Fruit fly (Drosophila melanogaster) S2 (cell line): ENCODE measurements around the gene CG42727.

Experiments
- CG8478 ChIP-seq: fragments of >200 bp; optimal IDR thresholded peaks from 2 replicates; lab custom pipeline; 2018
- CTCF ChIP-seq, 2 experiments: fragments of >200 bp; optimal IDR thresholded peaks; 2 replicates each; lab custom pipeline; 2018

The CG42727 gene

DNA sequence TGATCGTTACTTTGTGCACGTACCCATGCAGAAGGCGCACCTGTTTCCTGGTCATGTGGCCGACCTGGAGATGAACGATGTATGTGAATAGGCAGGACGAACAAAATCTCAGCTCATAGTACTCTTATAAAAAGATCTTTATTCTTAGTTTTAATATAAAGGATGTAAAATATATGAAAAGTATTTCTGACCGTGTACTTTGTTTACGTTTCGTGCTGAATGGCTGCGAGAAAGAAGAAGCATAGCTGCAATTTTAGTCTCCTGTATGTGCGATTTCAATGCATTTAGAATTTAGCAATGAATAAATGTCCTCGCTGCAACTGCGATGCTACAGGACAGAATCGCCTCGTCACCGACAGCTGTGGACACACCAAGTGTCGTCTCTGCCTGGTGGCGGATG lies at the start of gene CG42727, which contains the start of gene CG42726:
CG42727 (plus strand) TSS at position 227 of the 400 bp plus-strand sequence.
CG42726 (plus strand) TSS at position 227 of the 400 bp plus-strand sequence.
- no peak for TF ChIP-seq CG8478
- no peak for TF ChIP-seq CTCF (optimal IDR thresholded peaks at IDR 0.05; lab: Kevin White, UChicago)

DNA sequence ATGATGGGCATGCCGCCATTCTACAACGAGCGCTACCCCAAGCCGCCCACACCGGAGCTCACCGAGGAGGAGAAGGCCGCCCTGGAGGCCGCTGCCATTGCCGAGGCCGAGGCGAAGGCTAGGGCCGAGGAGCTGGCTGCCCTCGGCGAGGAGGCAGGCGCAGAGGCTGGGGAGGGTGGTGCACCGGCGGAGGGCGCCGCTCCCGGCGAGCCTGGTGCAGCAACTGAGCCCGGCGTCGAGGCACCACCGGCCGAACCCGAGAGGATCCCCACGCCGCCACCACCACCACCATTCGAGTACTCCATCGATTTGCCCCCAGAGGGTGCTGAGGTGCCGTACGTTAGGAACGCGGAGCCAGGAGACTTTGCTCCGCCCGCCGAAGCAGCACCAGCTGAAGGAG lies 42.6 kb upstream of the CG42727 start:
- no peak for TF ChIP-seq CG8478

DNA sequence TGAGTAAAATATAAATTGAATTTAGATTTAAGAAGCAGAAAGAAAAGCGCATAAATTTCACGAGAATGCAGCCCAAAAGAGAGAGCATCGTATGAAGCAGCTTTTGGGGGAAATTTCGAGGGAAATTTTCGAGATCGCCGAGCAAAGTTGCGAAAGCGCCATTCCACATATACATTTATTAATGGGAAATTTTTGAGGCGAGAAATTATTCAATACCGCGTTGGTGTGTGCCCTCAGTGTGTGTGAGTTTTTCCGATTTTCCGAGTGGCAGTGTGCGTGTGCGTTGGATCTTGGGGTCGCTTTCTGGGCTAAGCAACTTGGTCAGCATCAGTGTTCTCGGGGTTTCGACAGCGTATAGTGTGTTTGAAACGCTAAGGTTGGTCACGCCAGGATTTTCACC lies 37.9 kb upstream of the CG42727 start, which contains the start of gene Tm2:
Tm2 (plus strand) TSS at position 270 of the 400 bp plus-strand sequence.
- TF ChIP-seq CTCF (optimal IDR thresholded peaks at IDR 0.05; lab: Kevin White, UChicago) (no peak), CG8478 (no peak)

DNA sequence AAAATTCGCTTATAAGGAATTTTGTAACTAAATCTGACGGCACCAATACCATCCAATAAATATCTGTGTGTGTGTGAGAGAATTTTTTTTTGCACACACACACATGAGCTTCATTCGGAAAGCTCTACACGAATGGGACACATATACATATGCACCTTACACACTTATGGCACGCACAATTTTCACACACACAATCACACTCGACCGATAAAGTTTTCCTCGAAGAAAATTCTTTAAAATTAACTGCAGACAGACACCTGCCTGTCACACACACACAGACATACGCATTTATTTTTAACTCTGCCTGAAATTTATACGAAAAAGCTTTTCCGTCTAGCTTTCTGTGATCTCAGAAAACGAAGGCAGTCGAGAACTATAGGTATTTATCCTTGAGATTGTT lies 37.2 kb upstream of the CG42727 start:
- no peak for TF ChIP-seq CG8478
- no peak for TF ChIP-seq CTCF (optimal IDR thresholded peaks at IDR 0.05; lab: Kevin White, UChicago)

DNA sequence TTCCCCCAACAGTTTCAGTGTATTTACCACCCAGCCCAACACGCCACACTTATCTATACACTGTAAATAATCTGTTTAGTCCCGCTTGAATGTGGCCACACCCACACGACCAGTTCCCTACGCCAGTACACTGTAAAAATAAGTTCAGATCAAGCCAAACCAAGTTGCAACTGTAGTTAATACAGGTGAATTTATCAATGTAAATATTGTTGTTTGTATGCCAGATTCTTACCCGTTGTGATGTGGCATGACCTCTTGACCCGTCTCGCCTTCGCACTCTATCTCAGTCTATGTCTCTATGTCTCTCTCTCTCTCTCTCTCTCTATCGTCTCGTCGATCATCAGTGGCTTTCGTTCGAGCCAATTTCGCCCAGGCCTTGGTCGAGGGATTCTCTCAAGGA lies 34.0 kb upstream of the CG42727 start:
- TF ChIP-seq CTCF (optimal IDR thresholded peaks at IDR 0.05; lab: Kevin White, UChicago) (no peak), CG8478 (no peak)

DNA sequence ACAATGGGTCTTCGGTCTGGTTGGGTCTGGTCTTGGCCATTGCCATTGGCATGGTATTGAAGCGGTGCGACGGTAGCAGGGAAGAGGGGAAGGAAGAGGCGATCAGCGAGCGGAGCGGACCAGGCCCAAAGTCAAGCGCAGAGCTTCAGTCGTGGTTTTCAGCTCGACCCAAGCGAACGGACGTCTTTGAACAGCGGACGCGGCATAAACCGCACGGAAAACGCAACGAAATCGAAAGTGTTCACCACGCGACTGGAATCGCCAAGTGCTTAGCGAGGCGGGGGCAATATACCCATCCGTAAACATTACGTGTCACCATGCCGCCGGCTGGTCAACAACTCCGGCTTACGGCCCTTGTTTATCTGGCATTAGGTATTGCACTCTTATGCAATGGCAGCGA lies 31.5 kb upstream of the CG42727 start, which contains the start of gene CG14866:
CG14866 (plus strand) TSS at position 146 of the 400 bp plus-strand sequence.
- no peak for TF ChIP-seq CG8478
- TF ChIP-seq CTCF (optimal IDR thresholded peaks at IDR 0.05; lab: Kevin White, UChicago) = no peak

DNA sequence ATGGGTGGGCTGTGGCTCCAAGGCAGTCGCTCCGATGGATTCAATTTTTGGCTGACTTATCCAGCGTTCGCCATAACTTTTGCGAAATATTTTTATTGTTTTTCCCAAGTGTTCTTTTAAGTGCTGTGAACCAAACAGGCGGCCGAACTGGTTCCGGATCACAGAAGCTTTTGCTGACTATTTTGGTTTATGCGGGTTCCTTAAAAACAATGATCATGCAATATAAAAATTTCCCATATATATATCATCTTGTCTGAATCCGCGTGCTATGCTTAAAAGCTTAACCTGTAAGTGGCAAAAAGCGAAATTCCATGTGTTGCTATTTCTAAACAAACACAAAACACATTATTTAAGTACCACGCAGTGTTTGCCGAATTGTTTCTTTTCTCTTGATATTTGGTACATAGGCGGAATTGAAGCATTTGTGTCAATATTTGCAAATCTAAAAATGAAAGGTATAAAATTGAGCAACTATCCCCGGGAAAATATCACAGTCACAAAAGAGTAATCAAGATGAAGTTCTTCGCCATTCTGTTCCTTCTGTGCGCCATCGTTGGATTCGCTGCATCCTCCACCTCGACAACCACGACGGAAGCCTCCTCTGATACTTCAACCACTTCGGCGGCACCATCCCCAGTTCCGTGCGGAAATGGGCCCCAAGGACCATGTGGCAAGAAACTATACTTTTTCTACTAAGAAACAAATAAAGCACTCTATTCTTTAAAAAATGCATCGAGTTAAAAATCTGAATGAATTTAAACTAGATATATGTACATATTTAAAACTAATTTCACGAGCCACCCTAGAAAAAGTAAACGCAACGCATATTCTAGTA lies 27.7 kb upstream of the CG42727 start, which contains the start of the genes CG6276 and CG44040:
CG6276 (minus strand) TSS at position 158 of the 835 bp plus-strand sequence.
CG44040 (plus strand) TSS at position 467 of the 835 bp plus-strand sequence.
- no peak for TF ChIP-seq CTCF (optimal IDR thresholded peaks at IDR 0.05; lab: Kevin White, UChicago)
- TF ChIP-seq CG8478 = no peak

DNA sequence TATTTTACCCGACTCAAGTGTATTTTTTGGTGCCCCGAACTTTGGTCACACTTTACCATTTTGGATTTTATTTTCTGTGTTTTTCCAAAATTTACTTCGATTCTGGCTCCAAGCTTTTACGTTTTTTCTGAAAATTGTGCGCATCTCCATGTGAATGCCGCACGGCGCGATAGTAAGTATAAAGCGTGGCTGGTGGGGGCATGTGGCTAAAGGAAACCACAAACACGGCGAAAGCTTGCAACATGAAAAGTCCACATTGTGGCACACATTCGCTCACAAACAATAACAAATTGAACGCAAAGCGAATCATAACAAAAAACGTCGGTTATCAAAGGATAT lies 27.1 kb upstream of the CG42727 start, which contains the start of gene ear:
ear (plus strand) TSS at position 10 of the 339 bp plus-strand sequence.
- TF ChIP-seq CTCF (optimal IDR thresholded peaks at IDR 0.05; lab: Kevin White, UChicago) (no peak), CG8478 (no peak)

DNA sequence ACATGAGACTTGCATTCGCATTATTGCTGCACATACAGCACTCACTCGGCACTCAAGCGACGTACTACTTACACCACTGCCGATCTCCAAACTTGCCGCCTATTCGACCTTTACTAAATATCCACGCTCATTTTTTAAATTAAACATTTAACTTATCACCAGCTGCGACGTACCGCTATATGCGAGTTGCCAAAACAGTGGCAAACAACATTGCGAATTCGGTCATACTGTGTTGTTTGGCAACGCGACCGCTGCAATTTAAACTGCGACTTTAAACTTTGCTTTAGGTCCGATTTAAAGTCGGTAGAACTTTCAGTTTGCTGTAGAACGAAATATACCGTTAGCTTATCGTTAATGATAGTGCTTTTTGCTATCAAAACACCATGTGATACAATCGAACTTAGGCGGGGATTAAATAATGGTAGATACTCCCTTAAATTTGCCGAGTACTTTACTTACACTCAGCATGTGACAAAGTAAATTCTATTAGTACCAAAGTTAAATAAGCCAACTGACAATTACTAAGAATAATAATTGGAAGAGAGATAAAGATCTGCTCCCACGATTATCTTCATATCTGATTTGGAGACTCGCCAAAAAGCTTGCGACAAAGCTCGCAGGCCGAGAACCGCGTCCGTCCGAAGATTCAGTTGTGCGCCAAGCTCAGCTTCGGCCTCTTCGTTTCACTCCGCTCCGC lies 19.6 kb upstream of the CG42727 start, which contains the start of the genes CG6236 and ea:
CG6236 (minus strand) TSS at position 187 of the 697 bp plus-strand sequence.
ea (plus strand) TSS at position 647 of the 697 bp plus-strand sequence.
- no peak for TF ChIP-seq CG8478
- no peak for TF ChIP-seq CTCF (optimal IDR thresholded peaks at IDR 0.05; lab: Kevin White, UChicago)

DNA sequence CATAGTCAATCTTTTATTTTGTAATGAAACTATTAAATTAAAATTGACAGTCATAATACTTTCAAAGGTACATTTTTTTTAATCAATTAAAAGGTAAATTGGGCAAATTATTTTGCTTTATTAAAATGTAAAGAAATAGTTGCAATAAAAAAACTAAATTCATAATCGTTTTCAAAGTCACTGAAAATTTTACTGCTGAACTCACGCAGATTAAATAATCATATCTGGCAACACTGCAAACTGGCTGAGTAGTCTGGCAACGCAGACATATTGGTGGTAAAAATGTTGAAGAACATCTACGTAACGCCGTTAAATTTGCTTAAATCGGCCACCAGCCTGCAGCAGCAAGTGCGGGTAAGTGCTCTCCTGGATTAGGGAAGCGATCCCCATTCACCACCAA lies 17.4 kb upstream of the CG42727 start, which contains the start of gene mRpL9:
mRpL9 (plus strand) TSS at position 267 of the 400 bp plus-strand sequence.
- TF ChIP-seq CTCF (optimal IDR thresholded peaks at IDR 0.05; lab: Kevin White, UChicago) (peak; percentile 4 to 23), CG8478 (no peak)

DNA sequence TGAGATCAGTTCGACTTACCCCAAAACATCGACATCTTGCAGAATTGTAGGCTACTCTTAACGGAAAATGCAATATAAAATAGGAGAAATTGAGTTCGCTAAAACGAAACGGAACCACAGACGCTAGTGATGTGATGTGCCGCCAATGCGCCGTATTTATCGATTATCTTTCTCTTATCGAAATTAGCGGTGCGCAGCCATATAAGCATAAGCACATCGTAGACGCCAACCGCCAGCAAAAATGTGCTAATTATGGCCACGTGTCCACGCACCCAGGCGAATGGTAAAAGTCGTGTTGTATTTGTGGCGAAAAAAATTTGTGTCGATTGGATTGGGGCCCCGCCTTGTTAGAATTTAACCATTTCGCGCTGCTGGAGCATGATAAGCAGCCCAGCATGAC lies 14.9 kb upstream of the CG42727 start, which contains the start of the genes Fkbp39 and Cyfip:
Fkbp39 (minus strand) TSS at position 140 of the 400 bp plus-strand sequence.
Cyfip (plus strand) TSS at position 273 of the 400 bp plus-strand sequence.
- TF ChIP-seq CTCF (optimal IDR thresholded peaks at IDR 0.05; lab: Kevin White, UChicago) (peak; percentile 41 to 48), CG8478 (no peak)

DNA sequence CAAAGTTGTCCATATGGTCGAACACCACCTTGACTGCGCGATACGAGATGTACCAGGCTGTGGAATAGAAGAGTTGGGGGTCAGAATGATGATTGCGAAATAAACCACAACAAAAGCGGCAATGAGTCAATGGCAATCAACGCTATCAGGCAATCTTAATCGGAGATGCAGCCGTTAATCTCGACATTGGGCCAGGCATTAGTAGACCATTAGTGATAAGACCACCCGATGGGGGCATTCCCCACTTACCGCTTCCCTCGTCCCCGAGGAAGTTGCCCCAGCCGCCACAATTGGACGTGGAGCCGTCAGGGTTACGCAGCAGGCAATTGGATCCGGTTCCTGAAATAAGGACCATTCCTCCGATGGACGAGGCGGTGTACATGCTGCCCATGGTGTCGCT lies 8.7 kb upstream of the CG42727 start:
- TF ChIP-seq CTCF (optimal IDR thresholded peaks at IDR 0.05; lab: Kevin White, UChicago) (no peak), CG8478 (no peak)

DNA sequence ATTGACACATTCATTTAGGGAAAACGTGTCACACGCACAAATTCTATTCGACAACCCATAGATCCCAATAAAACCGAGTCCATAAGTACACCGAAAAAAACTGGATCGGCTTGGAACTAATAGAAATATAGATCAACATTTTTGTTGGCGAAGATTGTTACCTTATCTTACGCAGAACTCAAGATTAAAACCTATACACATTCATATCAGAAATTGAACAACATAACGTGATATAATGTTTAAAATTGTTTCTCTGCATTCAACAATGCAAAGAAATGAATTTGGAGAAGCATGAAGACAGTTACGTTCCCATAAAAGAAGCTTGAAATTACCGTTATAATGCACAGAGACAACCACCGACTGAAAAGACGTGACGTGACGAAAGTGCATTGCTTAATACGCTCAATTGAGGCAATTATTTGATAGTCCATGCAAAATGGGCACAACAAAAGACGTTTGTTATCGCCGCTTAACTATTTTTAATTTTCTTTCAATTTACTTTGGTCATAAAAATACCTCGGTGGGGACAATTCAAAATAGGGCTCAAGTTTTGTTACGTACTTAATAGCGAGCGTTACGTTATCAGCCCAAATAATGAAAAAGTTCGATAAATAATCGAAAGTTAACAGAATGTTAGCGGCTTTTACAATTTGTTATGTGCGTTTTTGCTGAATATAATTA lies 7.7 kb upstream of the CG42727 start, which contains the start of gene SerRS-m:
SerRS-m (plus strand) TSS at position 616 of the 681 bp plus-strand sequence.
- TF ChIP-seq CTCF (optimal IDR thresholded peaks at IDR 0.05; lab: Kevin White, UChicago) (no peak), CG8478 (no peak)

DNA sequence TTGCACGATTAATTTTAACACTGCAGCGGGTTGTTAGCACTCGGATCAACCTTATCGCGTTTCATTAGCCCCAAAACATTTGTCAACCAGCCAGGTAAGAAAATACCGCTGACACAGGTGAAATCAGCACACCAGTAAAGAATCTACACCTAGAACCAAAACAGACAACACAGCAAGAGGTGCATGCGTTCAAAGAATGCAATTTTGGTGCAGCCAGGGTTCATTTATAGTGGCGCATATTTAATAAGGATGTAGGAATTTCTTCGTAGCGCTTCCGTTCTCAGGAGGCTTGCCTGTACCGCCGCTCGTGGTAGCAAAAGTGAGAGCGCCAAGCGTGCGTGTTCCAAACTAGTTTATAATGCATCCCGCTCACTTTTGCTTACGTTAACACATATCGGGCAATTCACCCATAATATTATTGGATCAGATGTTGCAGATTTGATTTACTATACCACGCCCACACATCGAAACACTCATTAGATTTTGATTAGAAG lies 5.4 kb upstream of the CG42727 start:
- TF ChIP-seq CTCF (optimal IDR thresholded peaks at IDR 0.05; lab: Kevin White, UChicago) (no peak), CG8478 (no peak)
